Worm (Caenorhabditis elegans) whole organism, L2 larva: ENCODE results near the gene T01C3.2.

Source experiments
- ama-1 ChIP-seq: fragments of 150-350 bp; optimal IDR thresholded peaks from 2 replicates; lab custom pipeline; 2018; ENCODE audit warnings: inconsistent platforms
- ceh-82 ChIP-seq: fragments of 150-350 bp; optimal IDR thresholded peaks from 2 replicates; lab custom pipeline; 2014; ENCODE audit warnings: missing biosample characterization, missing genetic modification characterization
- elt-1 ChIP-seq: fragments of 150-350 bp; optimal IDR thresholded peaks from 2 replicates; lab custom pipeline; 2014; ENCODE audit warnings: missing biosample characterization, missing genetic modification characterization
- fos-1 ChIP-seq: fragments of 150-350 bp; optimal IDR thresholded peaks from 2 replicates; lab custom pipeline; 2014; ENCODE audit warnings: missing biosample characterization, missing genetic modification characterization
- gmeb-1 ChIP-seq: fragments of 150-350 bp; optimal IDR thresholded peaks from 2 replicates; lab custom pipeline; 2014; ENCODE audit warnings: missing biosample characterization, missing genetic modification characterization
- nhr-237 ChIP-seq: fragments of 150-350 bp; optimal IDR thresholded peaks from 2 replicates; lab custom pipeline; 2014; ENCODE audit warnings: missing biosample characterization, missing genetic modification characterization
- peb-1 ChIP-seq: fragments of 150-350 bp; optimal IDR thresholded peaks from 2 replicates; lab custom pipeline; 2014; ENCODE audit warnings: missing biosample characterization, missing genetic modification characterization
- unc-62 ChIP-seq: fragments of 150-350 bp; optimal IDR thresholded peaks from 2 replicates; lab custom pipeline; 2014; ENCODE audit warnings: missing biosample characterization, missing genetic modification reagents, missing genetic modification characterization
- ztf-11 ChIP-seq: sonication (generic microtip); optimal IDR thresholded peaks from 2 replicates; lab custom pipeline; 2017; ENCODE audit warnings: missing biosample characterization, missing genetic modification characterization

ce11 chrV:14996236-14996635 is 5.3 kb downstream of the T01C3.2 start, which contains the start of gene irld-14:
- TF ChIP-seq nhr-237 (tag; lab: Kevin White, UChicago) = no peak
- TF ChIP-seq unc-62 (GFP tag; lab: Kevin White, UChicago) = no peak
- no peak for TF ChIP-seq fos-1 (tag; lab: Kevin White, UChicago)
- TF ChIP-seq gmeb-1 = no peak
- no peak for TF ChIP-seq ama-1
- TF ChIP-seq ceh-82 (tag; lab: Kevin White, UChicago) = no peak
- no peak for TF ChIP-seq peb-1 (tag; lab: Kevin White, UChicago)
- TF ChIP-seq ztf-11 (tag; lab: Kevin White, UChicago) = no peak
- no peak for TF ChIP-seq elt-1 (tag; lab: Kevin White, UChicago)
